Fruit fly (Drosophila melanogaster) whole organism, embryonic: Measurements from ENCODE around the gene Pcyt1.

Source experiments
- Bgb ChIP-seq: fragments of 200-800 bp; sonication (Bioruptor generic); IDR thresholded peaks from 2 replicates; pipeline ENCODE4 v1.3.6; 2022; ENCODE audit warnings: missing biosample characterization, missing genetic modification characterization; ENCODE audit not compliant: partially characterized antibody
- CG10321 ChIP-seq: fragments of 200-800 bp; sonication (Bioruptor generic); IDR thresholded peaks from 2 replicates; pipeline ENCODE4 v1.3.6; 2022; ENCODE audit warnings: missing biosample characterization, missing genetic modification characterization
- CG11560 ChIP-seq: fragments of 200-800 bp; sonication (Bioruptor generic); IDR thresholded peaks from 3 replicates; pipeline ENCODE4 v1.3.6; 2022; ENCODE audit warnings: missing biosample characterization, missing genetic modification characterization
- CG12104 ChIP-seq: fragments of 200-800 bp; sonication (Bioruptor generic); optimal IDR thresholded peaks from 3 replicates; lab custom pipeline; 2016; ENCODE audit warnings: missing biosample characterization, missing genetic modification characterization
- CG13424 ChIP-seq: fragments of 200-800 bp; sonication (Bioruptor generic); optimal IDR thresholded peaks from 2 replicates; lab custom pipeline; 2019; ENCODE audit warnings: missing biosample characterization, mild to moderate bottlenecking, missing genetic modification characterization, moderate library complexity
- CG14441 ChIP-seq: fragments of 200-800 bp; sonication (Bioruptor generic); IDR thresholded peaks from 2 replicates; pipeline ENCODE4 v1.3.6; 2022; ENCODE audit warnings: missing biosample characterization, missing genetic modification characterization
- CG14710 ChIP-seq: fragments of 200-800 bp; sonication (Bioruptor generic); optimal IDR thresholded peaks from 3 replicates; lab custom pipeline; 2019; ENCODE audit warnings: missing biosample characterization, mild to moderate bottlenecking, missing genetic modification characterization, moderate library complexity
- CG14860 ChIP-seq: fragments of 200-800 bp; sonication (Bioruptor generic); IDR thresholded peaks from 3 replicates; pipeline ENCODE4 v1.3.6; 2022; ENCODE audit warnings: missing biosample characterization, missing genetic modification characterization; ENCODE audit not compliant: partially characterized antibody
- CG1529 ChIP-seq: fragments of 200-800 bp; sonication (Bioruptor generic); optimal IDR thresholded peaks from 3 replicates; lab custom pipeline; 2018; ENCODE audit warnings: missing biosample characterization, missing genetic modification characterization
- CG16779 ChIP-seq: fragments of 200-800 bp; sonication (Bioruptor generic); IDR thresholded peaks from 2 replicates; pipeline ENCODE4 v1.3.6; 2022; ENCODE audit warnings: missing biosample characterization, missing genetic modification characterization
- CG18262 ChIP-seq: fragments of 200-800 bp; optimal IDR thresholded peaks from 3 replicates; lab custom pipeline; 2019; ENCODE audit warnings: missing biosample characterization, mild to moderate bottlenecking, missing genetic modification characterization, moderate library complexity
- CG34224 ChIP-seq: fragments of 200-800 bp; sonication (Bioruptor generic); IDR thresholded peaks from 3 replicates; pipeline ENCODE4 v1.3.6; 2022; ENCODE audit warnings: missing biosample characterization, missing genetic modification characterization; ENCODE audit not compliant: partially characterized antibody
- CG4328 ChIP-seq: fragments of 200-800 bp; sonication (Bioruptor generic); optimal IDR thresholded peaks from 3 replicates; lab custom pipeline; 2017; ENCODE audit warnings: missing biosample characterization, missing genetic modification reagents, missing genetic modification characterization
- CG6272 ChIP-seq: fragments of 200-800 bp; sonication (Bioruptor generic); IDR thresholded peaks from 2 replicates; pipeline ENCODE4 v1.3.6; 2022; ENCODE audit warnings: missing biosample characterization, missing genetic modification characterization
- CG6654 ChIP-seq: fragments of 200-800 bp; sonication (Bioruptor generic); optimal IDR thresholded peaks from 2 replicates; lab custom pipeline; 2017; ENCODE audit warnings: missing biosample characterization, mild to moderate bottlenecking, missing genetic modification characterization
- CG7987 ChIP-seq: fragments of 200-800 bp; sonication (Bioruptor generic); optimal IDR thresholded peaks from 2 replicates; lab custom pipeline; 2018; ENCODE audit warnings: missing biosample characterization, mild to moderate bottlenecking, missing genetic modification characterization, moderate library complexity
- CG8281 ChIP-seq: fragments of 200-800 bp; sonication (Bioruptor generic); optimal IDR thresholded peaks from 2 replicates; lab custom pipeline; 2018; ENCODE audit warnings: missing biosample characterization, mild to moderate bottlenecking, missing genetic modification characterization, moderate library complexity
- CG8944 ChIP-seq: fragments of 200-800 bp; sonication (Bioruptor generic); optimal IDR thresholded peaks from 3 replicates; lab custom pipeline; 2016; ENCODE audit warnings: missing biosample characterization, missing genetic modification characterization
- CG9727 ChIP-seq: fragments of 200-800 bp; sonication (Bioruptor generic); optimal IDR thresholded peaks from 3 replicates; lab custom pipeline; 2017; ENCODE audit warnings: missing biosample characterization, mild to moderate bottlenecking, missing genetic modification characterization
- CG9797 ChIP-seq: fragments of 200-800 bp; sonication (Bioruptor generic); optimal IDR thresholded peaks from 3 replicates; lab custom pipeline; 2018; ENCODE audit warnings: missing biosample characterization, mild to moderate bottlenecking, missing genetic modification characterization
- Dip2 ChIP-seq: fragments of 200-800 bp; sonication (Bioruptor generic); IDR thresholded peaks from 2 replicates; pipeline ENCODE4 v1.3.6; 2022; ENCODE audit warnings: missing biosample characterization, missing genetic modification characterization
- HLH4C ChIP-seq: fragments of 200-800 bp; sonication (Bioruptor generic); IDR thresholded peaks from 3 replicates; pipeline ENCODE4 v1.3.6; 2022; ENCODE audit warnings: missing biosample characterization, missing genetic modification characterization; ENCODE audit not compliant: partially characterized antibody
- HmgD ChIP-seq: fragments of 200-800 bp; sonication (Bioruptor generic); optimal IDR thresholded peaks from 3 replicates; lab custom pipeline; 2016; ENCODE audit warnings: missing biosample characterization, missing genetic modification characterization
- HmgZ ChIP-seq: fragments of 200-800 bp; sonication (Bioruptor generic); optimal IDR thresholded peaks from 2 replicates; lab custom pipeline; 2018; ENCODE audit warnings: missing biosample characterization, mild to moderate bottlenecking, missing genetic modification characterization
- Hmx ChIP-seq: fragments of 200-800 bp; sonication (Bioruptor generic); optimal IDR thresholded peaks from 2 replicates; lab custom pipeline; 2016; ENCODE audit warnings: missing biosample characterization, missing genetic modification characterization
- Hr3 ChIP-seq: fragments of 200-800 bp; sonication (Bioruptor generic); optimal IDR thresholded peaks from 3 replicates; lab custom pipeline; 2016; ENCODE audit warnings: missing biosample characterization, missing genetic modification characterization
- Med ChIP-seq: fragments of 200-800 bp; sonication (Bioruptor generic); peaks from one replicate; lab custom pipeline; 2016; ENCODE audit warnings: missing biosample characterization, missing genetic modification characterization, mild to moderate bottlenecking, inconsistent platforms, moderate library complexity
- Oli ChIP-seq: fragments of 200-800 bp; sonication (Bioruptor generic); optimal IDR thresholded peaks from 2 replicates; lab custom pipeline; 2018; ENCODE audit warnings: missing biosample characterization, mild to moderate bottlenecking, missing genetic modification characterization, moderate library complexity
- Rfx ChIP-seq: fragments of 200-800 bp; sonication (Bioruptor generic); IDR thresholded peaks from 2 replicates; pipeline ENCODE4 v1.3.6; 2022; ENCODE audit warnings: missing biosample characterization, missing genetic modification characterization
- ap ChIP-seq: fragments of 200-800 bp; sonication (Bioruptor generic); IDR thresholded peaks from 2 replicates; pipeline ENCODE4 v1.3.6; 2022; ENCODE audit warnings: missing biosample characterization, missing genetic modification characterization
- bowl ChIP-seq: fragments of 200-800 bp; sonication (Bioruptor generic); IDR thresholded peaks from 2 replicates; pipeline ENCODE4 v1.3.6; 2022; ENCODE audit warnings: missing biosample characterization, missing genetic modification characterization
- cas ChIP-seq: fragments of 200-800 bp; sonication (Bioruptor generic); IDR thresholded peaks from 2 replicates; pipeline ENCODE4 v1.3.6; 2022; ENCODE audit warnings: missing biosample characterization, missing genetic modification characterization
- chinmo ChIP-seq: fragments of 200-800 bp; sonication (Bioruptor generic); IDR thresholded peaks from 4 replicates; pipeline ENCODE4 v1.3.6; 2022; ENCODE audit warnings: missing biosample characterization, missing genetic modification characterization; ENCODE audit not compliant: partially characterized antibody
- dan ChIP-seq: fragments of 200-800 bp; sonication (Bioruptor generic); IDR thresholded peaks from 2 replicates; pipeline ENCODE4 v1.3.6; 2022; ENCODE audit warnings: missing biosample characterization, missing genetic modification characterization
- eve ChIP-seq, 2 experiments: fragments of >200 bp; optimal IDR thresholded peaks; 2 replicates each; lab custom pipeline; 2017; ENCODE audit warnings: missing biosample characterization in 2 of 2, missing genetic modification characterization in 2 of 2
- lola ChIP-seq, 3 experiments: fragments of >200 bp in 2 of 3; fragments of 200-800 bp in 1 of 3; sonication (Bioruptor generic) in 1 of 3; optimal IDR thresholded peaks; 2 replicates each; lab custom pipeline; 2017 to 2019; ENCODE audit warnings: missing biosample characterization in 3 of 3, missing genetic modification characterization in 3 of 3, mild to moderate bottlenecking in 1 of 3, moderate library complexity in 1 of 3
- nau ChIP-seq: fragments of 200-800 bp; sonication (Bioruptor generic); optimal IDR thresholded peaks from 3 replicates; lab custom pipeline; 2017; ENCODE audit warnings: missing biosample characterization, mild to moderate bottlenecking, missing genetic modification characterization, missing genetic modification reagents
- pnt ChIP-seq: fragments of 200-800 bp; sonication (Bioruptor generic); optimal IDR thresholded peaks from 3 replicates; lab custom pipeline; 2016; ENCODE audit warnings: missing biosample characterization, missing genetic modification characterization
- psq ChIP-seq: fragments of 200-800 bp; sonication (Bioruptor generic); optimal IDR thresholded peaks from 2 replicates; lab custom pipeline; 2017; ENCODE audit warnings: missing biosample characterization, missing genetic modification characterization
- pzg ChIP-seq: fragments of 200-800 bp; sonication (Bioruptor generic); optimal IDR thresholded peaks from 3 replicates; lab custom pipeline; 2018; ENCODE audit warnings: missing biosample characterization, mild to moderate bottlenecking, missing genetic modification characterization, moderate library complexity
- row ChIP-seq: fragments of 200-800 bp; sonication (Bioruptor generic); IDR thresholded peaks from 3 replicates; pipeline ENCODE4 v1.3.6; 2022; ENCODE audit warnings: missing biosample characterization, missing genetic modification characterization
- slbo ChIP-seq: fragments of 200-800 bp; sonication (Bioruptor generic); IDR thresholded peaks from 2 replicates; pipeline ENCODE4 v1.3.6; 2022; ENCODE audit warnings: missing biosample characterization, missing genetic modification characterization
- sob ChIP-seq: fragments of 200-800 bp; sonication (Bioruptor generic); IDR thresholded peaks from 2 replicates; pipeline ENCODE4 v1.3.6; 2022; ENCODE audit warnings: missing biosample characterization, missing genetic modification characterization
- sqz ChIP-seq: fragments of 200-800 bp; sonication (Bioruptor generic); optimal IDR thresholded peaks from 3 replicates; lab custom pipeline; 2018; ENCODE audit warnings: missing biosample characterization, mild to moderate bottlenecking, missing genetic modification characterization
- sr ChIP-seq: fragments of 200-800 bp; sonication (Bioruptor generic); IDR thresholded peaks from 3 replicates; pipeline ENCODE4 v1.3.6; 2022; ENCODE audit warnings: missing biosample characterization, missing genetic modification characterization
- ssp ChIP-seq: fragments of 200-800 bp; sonication (Bioruptor generic); IDR thresholded peaks from 2 replicates; pipeline ENCODE4 v1.3.6; 2022; ENCODE audit warnings: missing biosample characterization, missing genetic modification characterization
- tap ChIP-seq: fragments of 200-800 bp; optimal IDR thresholded peaks from 3 replicates; lab custom pipeline; 2019; ENCODE audit warnings: missing biosample characterization, mild to moderate bottlenecking, missing genetic modification characterization, moderate library complexity
- tgo ChIP-seq: fragments of 200-800 bp; sonication (Bioruptor generic); IDR thresholded peaks from 3 replicates; pipeline ENCODE4 v1.3.6; 2022; ENCODE audit warnings: missing biosample characterization, missing genetic modification characterization
- tin ChIP-seq: fragments of 200-800 bp; sonication (Bioruptor generic); optimal IDR thresholded peaks from 3 replicates; lab custom pipeline; 2016; ENCODE audit warnings: missing biosample characterization, missing genetic modification characterization
- ttk ChIP-seq: fragments of 200-800 bp; sonication (Bioruptor generic); IDR thresholded peaks from 2 replicates; pipeline ENCODE4 v2.1.2; 2022; ENCODE audit warnings: missing biosample characterization, missing genetic modification characterization

The Pcyt1 gene

DNA sequence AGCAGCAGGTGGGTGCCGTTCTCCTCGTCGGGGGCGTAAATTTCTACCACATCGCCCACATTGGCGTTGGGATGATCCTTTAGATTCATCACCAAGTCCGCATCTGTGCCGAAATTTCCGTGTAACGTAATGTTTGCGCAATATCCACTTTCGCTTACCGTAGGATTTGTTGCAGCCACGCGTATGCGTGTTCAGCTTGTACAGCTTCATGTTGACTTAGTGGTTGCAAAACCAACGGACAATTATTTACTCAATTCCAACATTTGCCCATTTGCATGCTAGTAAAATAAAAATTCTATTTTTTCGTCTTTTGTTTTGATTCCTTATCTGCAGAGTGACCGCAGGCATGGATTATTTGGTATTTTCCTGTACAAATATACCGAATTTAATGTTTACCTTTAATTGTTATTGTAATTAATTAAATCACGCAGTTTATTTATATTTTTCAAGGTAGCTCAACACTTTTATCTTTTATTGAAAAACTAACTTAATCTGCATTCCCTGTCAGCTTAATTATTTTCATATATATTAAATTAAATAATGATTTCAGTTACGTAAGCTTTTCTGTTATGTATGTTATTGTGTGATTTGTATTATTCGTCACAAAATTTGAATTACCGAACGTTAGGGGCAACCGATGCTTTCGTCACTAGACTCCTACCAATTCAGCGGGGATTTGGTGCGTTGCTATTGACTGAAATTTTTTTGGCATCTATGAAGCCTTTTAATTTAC is 12.0 kb upstream of the Pcyt1 start, which contains the start of gene Iml1 (continued):
- TF ChIP-seq nau (GFP tag; lab: Kevin White, UChicago) (no peak), CG8281 (no peak), sqz (GFP tag; lab: Kevin White, UChicago) (no peak), CG16779 (no peak), pzg (peak; percentile 23), CG8944 (GFP tag; lab: Kevin White, UChicago) (no peak), CG12104 (GFP tag; lab: Kevin White, UChicago) (peak; percentile 7), Dip2 (GFP tag; lab: Robert Waterston, UW) (no peak), pnt (GFP tag; lab: Kevin White, UChicago) (peak; percentile 1), CG11560 (peak; percentile 21; the same call in 1 of the 3 replicates), Bgb (GFP tag; lab: Robert Waterston, UW) (no peak), ap (GFP tag; lab: Robert Waterston, UW) (peak; percentile 21; the same call in 1 of the 2 replicates), sr (no peak), Rfx (GFP tag; lab: Robert Waterston, UW) (peak; percentile 80), CG4328 (no peak), CG13424 (tag; lab: Kevin White, UChicago) (peak; percentile 30), bowl (GFP tag; lab: Robert Waterston, UW) (no peak), ttk (GFP tag; lab: Robert Waterston, UW) (0 out of 2 replicates have a peak, but pooled peaks have one; percentile 23), eve (GFP tag; optimal IDR thresholded peaks at IDR 0.05; lab: Kevin White, UChicago) (no peak), slbo (peak; percentile 77), tap (tag; lab: Kevin White, UChicago) (no peak), CG9727 (GFP tag; lab: Kevin White, UChicago) (peak; percentile 7), chinmo (no peak), tin (GFP tag; lab: Kevin White, UChicago) (peak; percentile 28), CG14441 (peak; percentile 60), sob (GFP tag; lab: Robert Waterston, UW) (peak; percentile 63), dan (GFP tag; lab: Robert Waterston, UW) (no peak), CG1529 (no peak), row (GFP tag; lab: Robert Waterston, UW) (peak; percentile 83), CG14860 (GFP tag; lab: Robert Waterston, UW) (no peak), CG6272 (GFP tag; lab: Robert Waterston, UW) (peak; percentile 63), CG10321 (GFP tag; lab: Robert Waterston, UW) (no peak), CG18262 (tag; lab: Kevin White, UChicago) (no peak), CG7987 (no peak), cas (GFP tag; lab: Robert Waterston, UW) (no peak), psq (peak; percentile 79), CG34224 (GFP tag; lab: Robert Waterston, UW) (no peak), Oli (tag; lab: Kevin White, UChicago) (peak; percentile 11), CG9797 (peak; percentile 66), CG6654 (GFP tag; lab: Kevin White, UChicago) (no peak), lola (GFP tag; optimal IDR thresholded peaks at IDR 0.05; lab: Kevin White, UChicago) (no peak), tgo (GFP tag; lab: Robert Waterston, UW) (peak; percentile 47; the same call in 2 of the 3 replicates), CG14710 (tag; lab: Kevin White, UChicago) (peak; percentile 50), Hr3 (peak; percentile 26), HLH4C (GFP tag; lab: Robert Waterston, UW) (no peak), Med (GFP tag; lab: Kevin White, UChicago) (peak; percentile 74), HmgD (GFP tag; lab: Kevin White, UChicago) (no peak), ssp (peak; percentile 37), HmgZ (no peak), Hmx (GFP tag; lab: Kevin White, UChicago) (no peak)
